Fruit fly (Drosophila melanogaster): Measurements from ENCODE around the gene Pkd2.

Pkd2 gene

dm6 chr2L:12410679-12411078, 12.6 kb downstream of the Pkd2 start:
- TF ChIP-seq CG17801 (GFP tag; optimal IDR thresholded peaks at IDR 0.05; ENCODE audit: partially characterized antibody): no peak

- no peak for TF ChIP-seq CG17801 (GFP tag; optimal IDR thresholded peaks at IDR 0.05; ENCODE audit: partially characterized antibody)
These were observed 15.8 kb downstream of the Pkd2 start for dm6 chr2L:12413899-12414298.

- TF ChIP-seq CG17801 (GFP tag; optimal IDR thresholded peaks at IDR 0.05; ENCODE audit: partially characterized antibody): no peak
These were observed 17.5 kb downstream of the Pkd2 start for dm6 chr2L:12415485-12416137.

- TF ChIP-seq CG17801 (GFP tag; optimal IDR thresholded peaks at IDR 0.05; ENCODE audit: partially characterized antibody): no peak
These were observed 23.1 kb downstream of the Pkd2 start for dm6 chr2L:12421188-12421587.

DNA sequence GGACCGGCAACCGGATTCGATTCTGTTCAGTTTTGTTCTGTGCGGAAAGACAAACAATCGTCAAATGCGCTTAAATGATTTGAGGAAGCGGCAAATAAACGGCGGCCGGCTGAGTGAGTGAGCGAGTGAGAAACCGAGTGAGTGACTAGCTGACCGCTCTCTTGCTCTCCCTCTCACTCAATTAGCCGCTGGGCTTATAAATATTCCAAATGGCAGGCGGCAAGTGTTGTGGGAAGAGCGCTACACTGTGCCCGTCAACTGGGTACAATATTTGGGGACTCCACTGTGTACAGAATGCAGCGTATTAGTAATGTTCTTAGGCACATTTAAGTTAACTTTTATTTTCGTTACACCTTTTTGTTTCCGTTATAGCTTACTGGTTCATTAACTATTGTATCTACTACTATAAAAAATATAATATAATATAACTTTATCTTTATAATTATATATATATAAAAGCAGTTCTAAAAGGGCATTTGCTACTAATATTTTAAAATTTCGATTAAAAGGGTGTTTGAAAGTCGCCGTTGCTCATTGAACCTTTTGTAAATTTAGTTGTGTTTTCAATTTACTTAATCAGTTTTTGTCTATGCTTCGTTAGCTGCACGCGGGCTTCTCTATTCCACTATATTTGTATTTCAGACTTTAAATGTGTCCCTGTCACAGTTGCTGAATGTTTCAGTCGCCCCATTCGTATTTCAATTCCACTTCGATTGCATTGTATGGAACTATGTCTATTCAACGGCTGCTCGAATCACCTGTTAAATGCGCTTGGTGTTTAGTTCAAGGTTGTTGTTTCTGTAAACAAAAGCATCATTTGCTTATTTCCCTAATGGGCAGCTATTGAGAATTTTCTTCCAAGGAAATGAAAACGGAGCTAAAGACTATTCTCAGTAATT, 24.0 kb downstream of the Pkd2 start:
- no peak for TF ChIP-seq CG17801 (GFP tag; optimal IDR thresholded peaks at IDR 0.05; ENCODE audit: partially characterized antibody)

DNA sequence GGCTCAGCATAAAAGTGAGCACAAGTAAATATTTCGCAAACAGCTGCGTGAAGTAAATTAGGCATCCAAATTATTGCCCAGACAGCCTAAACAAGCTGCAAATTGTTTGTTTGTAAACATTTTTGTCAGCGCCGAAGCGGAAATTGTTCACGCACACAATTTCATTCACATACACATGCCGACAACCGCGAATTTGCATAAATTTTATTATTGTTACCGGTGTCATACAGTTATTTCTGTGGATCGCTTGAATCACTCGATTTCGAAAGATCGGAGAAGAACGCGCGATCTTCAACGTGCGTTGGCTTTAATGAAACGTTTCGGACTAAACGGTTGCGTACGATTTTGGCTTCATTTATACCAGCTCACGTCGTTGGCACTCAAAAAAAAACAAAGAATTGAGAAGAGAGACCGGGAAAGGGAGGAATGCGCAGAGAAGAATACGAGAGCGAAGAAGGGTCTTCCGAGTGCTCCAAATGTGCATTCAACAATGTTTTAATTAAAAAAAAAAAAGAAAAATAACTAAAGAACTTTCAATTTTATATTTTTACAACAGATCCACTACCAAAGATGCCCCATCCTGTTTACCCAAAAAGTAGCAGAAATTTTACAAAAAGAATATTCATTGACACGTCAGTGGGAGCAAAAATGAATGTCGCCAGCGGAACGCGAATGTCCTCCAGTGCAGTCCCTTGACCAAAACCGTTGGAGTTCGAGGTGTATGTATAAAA, 25.2 kb downstream of the Pkd2 start, which contains the start of gene vir-1:
Gene vir-1 (minus strand): TSS at position 334 of the 731 bp plus-strand sequence.
- TF ChIP-seq CG17801 (GFP tag; optimal IDR thresholded peaks at IDR 0.05; ENCODE audit: partially characterized antibody): no peak

- TF ChIP-seq CG17801 (GFP tag; optimal IDR thresholded peaks at IDR 0.05; ENCODE audit: partially characterized antibody): no peak
These were observed 26.5 kb downstream of the Pkd2 start, which contains the start of gene Fam92 for dm6 chr2L:12424555-12424954. Gene Fam92, plus strand, starts transcription at chr2L:12424904.

- peak; percentile 81 for TF ChIP-seq CG17801 (GFP tag; optimal IDR thresholded peaks at IDR 0.05; ENCODE audit: partially characterized antibody)
These were observed 29.5 kb downstream of the Pkd2 start, which contains the start of the genes CG5446 and Trm1 for dm6 chr2L:12427487-12428101. Gene CG5446, minus strand, starts transcription at chr2L:12427709. Gene Trm1, plus strand, starts transcription at chr2L:12428028.

- no peak for TF ChIP-seq CG17801 (GFP tag; optimal IDR thresholded peaks at IDR 0.05; ENCODE audit: partially characterized antibody)
These were observed 32.7 kb downstream of the Pkd2 start, which contains the start of gene CG5435 for dm6 chr2L:12430792-12431191. Gene CG5435, minus strand, starts transcription at chr2L:12430892.

DNA sequence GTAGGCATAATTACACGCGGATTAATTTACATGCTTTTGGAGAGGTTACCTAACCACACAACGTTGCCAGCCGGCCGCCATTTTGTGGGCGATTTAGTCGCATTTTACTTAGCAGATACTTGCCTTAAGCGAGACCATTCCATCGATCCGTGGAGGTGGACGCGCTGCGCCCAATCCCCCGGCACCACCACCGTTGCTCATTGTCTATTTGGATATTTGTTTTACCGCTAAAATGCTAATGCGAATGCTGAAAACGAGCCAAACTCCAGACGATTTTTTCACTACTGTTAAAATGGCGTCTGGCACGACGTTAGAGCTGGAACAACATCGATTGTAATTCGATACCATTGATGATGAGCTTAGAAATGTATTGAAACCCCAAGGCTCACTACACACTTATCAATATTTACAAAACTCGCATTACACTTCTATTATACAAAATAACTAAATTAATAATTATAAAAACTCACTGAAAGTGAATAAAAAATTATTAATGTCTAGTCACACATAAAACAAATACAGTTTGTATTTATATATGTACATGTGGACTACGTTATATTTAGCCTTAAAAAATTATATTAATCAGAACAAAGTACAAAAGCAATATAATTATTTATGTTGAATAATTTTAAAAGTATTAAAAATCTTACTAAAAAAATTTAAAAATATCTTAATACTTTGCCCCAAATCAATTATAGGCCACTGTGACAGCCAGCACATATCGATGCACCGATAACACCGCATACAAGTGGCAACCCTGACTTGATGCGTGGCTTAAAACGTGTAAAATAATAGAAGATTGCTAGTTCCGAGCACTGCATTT, 35.8 kb downstream of the Pkd2 start, which contains the start of gene eRF3:
Gene eRF3 (plus strand): TSS at position 741 of the 823 bp plus-strand sequence.
- TF ChIP-seq CG17801 (GFP tag; optimal IDR thresholded peaks at IDR 0.05; ENCODE audit: partially characterized antibody): peak; percentile 84

DNA sequence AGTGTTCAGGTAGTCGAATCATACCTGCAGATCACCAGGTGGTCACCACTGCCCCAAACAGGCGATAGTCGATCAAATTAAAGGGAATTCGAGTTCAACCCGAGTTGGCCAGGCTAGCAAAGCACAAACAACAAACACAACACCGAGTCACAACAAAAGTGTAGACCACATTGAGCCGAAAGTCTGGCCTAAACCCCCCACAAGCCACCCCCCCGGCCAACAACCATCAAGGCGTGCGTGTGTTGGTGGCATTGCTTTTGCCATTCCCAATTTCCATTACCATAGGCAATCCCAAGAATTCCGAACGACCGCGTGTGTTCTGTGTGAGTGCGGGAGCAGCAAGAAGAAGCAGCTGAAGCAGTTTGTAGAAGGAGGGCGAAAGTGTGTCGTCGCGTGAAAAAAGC, 36.5 kb downstream of the Pkd2 start, which contains the start of gene SC35:
Gene SC35 (minus strand): TSS at position 131 of the 404 bp plus-strand sequence.
- TF ChIP-seq CG17801 (GFP tag; optimal IDR thresholded peaks at IDR 0.05; ENCODE audit: partially characterized antibody): no peak

dm6 chr2L:12435428-12435827, 37.4 kb downstream of the Pkd2 start:
- TF ChIP-seq CG17801 (GFP tag; optimal IDR thresholded peaks at IDR 0.05; ENCODE audit: partially characterized antibody): no peak

DNA sequence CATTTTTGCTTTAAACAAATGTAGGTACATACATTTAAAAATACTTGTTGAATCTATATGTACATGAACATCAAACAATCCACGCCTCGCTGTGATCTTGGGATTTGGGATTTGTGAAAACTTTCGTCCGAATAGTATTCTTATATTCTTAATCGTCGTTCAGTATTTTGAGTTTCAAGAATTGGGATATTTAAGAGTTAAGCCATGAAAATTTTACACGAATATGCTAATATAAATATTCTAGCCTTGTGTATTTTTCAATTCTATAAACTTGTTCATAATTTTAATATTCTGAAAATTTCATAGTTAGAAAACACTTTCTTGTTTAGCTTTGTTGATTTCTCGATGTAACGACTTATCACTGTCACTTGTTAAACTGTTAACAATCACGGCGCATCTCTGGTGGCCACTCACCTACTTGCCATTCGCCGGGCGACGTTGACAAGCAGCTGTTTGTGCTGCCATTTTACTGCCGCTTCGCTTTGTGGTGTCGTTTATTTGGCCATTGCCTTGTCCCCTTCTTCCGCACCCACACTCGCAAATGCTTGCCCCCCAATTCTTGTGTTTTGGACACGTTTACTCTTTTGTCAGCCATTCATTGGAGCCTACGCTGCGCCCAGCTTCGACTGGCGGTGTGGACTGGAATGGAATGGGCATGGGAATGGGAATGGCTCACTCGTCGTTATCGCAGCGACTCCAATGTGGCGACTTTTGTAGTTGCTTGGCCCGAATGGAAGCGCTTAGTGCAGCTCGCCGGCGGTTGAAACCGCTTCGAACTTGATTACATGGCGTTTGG, 38.1 kb downstream of the Pkd2 start:
- no peak for TF ChIP-seq CG17801 (GFP tag; optimal IDR thresholded peaks at IDR 0.05; ENCODE audit: partially characterized antibody)
